Worm (Caenorhabditis elegans): ENCODE data around the gene F21A3.2.
A peak's percentile ranks its signal among the peaks of the same experiment; 100 is the strongest.

The F21A3.2 gene

DNA sequence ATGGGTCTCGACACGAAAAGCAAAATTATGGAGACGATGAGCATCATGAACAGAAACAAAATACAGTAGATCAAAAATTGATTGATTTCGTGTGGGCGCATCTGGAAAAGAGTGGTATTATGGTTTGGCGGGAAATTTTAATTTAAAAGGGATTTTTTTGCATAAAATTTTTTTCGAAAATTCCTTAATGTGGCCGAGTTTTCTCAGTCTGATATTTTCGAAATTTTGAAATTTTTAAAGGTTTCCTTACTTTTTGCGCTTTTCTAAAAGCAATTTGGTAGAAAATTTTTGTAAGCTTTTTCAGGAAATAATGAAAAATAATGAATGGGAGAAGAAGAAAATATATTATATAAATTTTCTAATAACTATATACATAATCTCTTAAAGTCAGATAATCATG is at the start of gene F21A3.2:
Gene F21A3.2, minus strand, starts transcription at position 101 of the 400 bp plus-strand sequence.
- no peak for TF ChIP-seq lin-39 (tag; optimal IDR thresholded peaks at IDR 0.05)
- TF ChIP-seq unc-62 (GFP tag; optimal IDR thresholded peaks at IDR 0.05 in 1 of 2): peak in 1 of 2 experiments; percentile 26
- TF ChIP-seq unc-62 (tag; optimal IDR thresholded peaks at IDR 0.05): no peak

DNA sequence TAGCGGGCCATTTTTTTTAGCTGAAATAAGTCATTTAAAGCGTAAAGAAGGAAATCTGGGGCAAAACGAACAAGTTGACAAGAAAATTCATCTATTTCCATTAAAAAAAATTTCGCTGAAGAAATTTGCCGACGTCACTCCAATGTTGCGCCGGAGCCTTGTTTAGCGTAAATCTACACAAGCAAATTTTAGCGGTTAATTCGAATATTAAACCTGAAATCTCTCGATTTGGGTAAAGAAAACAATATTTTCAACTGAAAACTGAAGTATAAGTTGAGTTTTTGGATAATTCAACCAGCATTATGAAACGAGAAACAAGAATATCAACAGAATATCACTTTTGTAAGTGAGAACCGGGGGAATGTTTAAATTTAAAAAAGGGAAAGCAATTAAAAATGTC is 44.6 kb upstream of the F21A3.2 start, which contains the start of gene F28F8.9:
Gene F28F8.9, minus strand, starts transcription at position 288 of the 400 bp plus-strand sequence.
- TF ChIP-seq nhr-10 (tag; optimal IDR thresholded peaks at IDR 0.05) (no peak), nhr-25 (tag; optimal IDR thresholded peaks at IDR 0.05; ENCODE audit: borderline replicate concordance, insufficient read depth) (no peak), mes-2 (tag; optimal IDR thresholded peaks at IDR 0.05; ENCODE audit: poor library complexity, severe bottlenecking) (peak; percentile 70), mxl-2 (GFP tag; conservative IDR thresholded peaks at IDR 0.05) (no peak), ceh-28 (tag; optimal IDR thresholded peaks at IDR 0.05) (no peak), Y5F2A.4 (GFP tag; optimal IDR thresholded peaks at IDR 0.05) (no peak), unc-62 (GFP tag; optimal IDR thresholded peaks at IDR 0.05 in 1 of 2) (peak in 1 of 2 experiments; percentile 77), unc-62 (tag; optimal IDR thresholded peaks at IDR 0.05) (no peak), saeg-2 (GFP tag; IDR thresholded peaks at IDR 0.05) (no peak), ama-1 (optimal IDR thresholded peaks at IDR 0.05) (no peak), ceh-82 (tag; optimal IDR thresholded peaks at IDR 0.05) (no peak), arid-1 (GFP tag; conservative IDR thresholded peaks at IDR 0.05) (no peak), ztf-7 (tag; optimal IDR thresholded peaks at IDR 0.05) (no peak), hif-1 (tag; optimal IDR thresholded peaks at IDR 0.05) (no peak), duxl-1 (tag; optimal IDR thresholded peaks at IDR 0.05; ENCODE audit: poor library complexity) (no peak), zfp-2 (tag; optimal IDR thresholded peaks at IDR 0.05) (no peak), T20F7.1 (GFP tag; optimal IDR thresholded peaks at IDR 0.05) (peak; percentile 95), zag-1 (tag; optimal IDR thresholded peaks at IDR 0.05) (no peak), spr-3 (GFP tag; optimal IDR thresholded peaks at IDR 0.05) (no peak), hlh-30 (tag; optimal IDR thresholded peaks at IDR 0.05; ENCODE audit: insufficient read depth) (peak; percentile 30), ceh-32 (tag; optimal IDR thresholded peaks at IDR 0.05; ENCODE audit: poor library complexity) (no peak), dpl-1 (GFP tag; optimal IDR thresholded peaks at IDR 0.05) (peak; percentile 89), ztf-11 (tag; optimal IDR thresholded peaks at IDR 0.05) (no peak), lim-7 (GFP tag; IDR thresholded peaks at IDR 0.05) (no peak), zfp-3 (GFP tag; conservative IDR thresholded peaks at IDR 0.05) (no peak), snpc-4 (tag; optimal IDR thresholded peaks at IDR 0.05) (no peak), Y75B8A.6 (GFP tag; IDR thresholded peaks at IDR 0.05) (no peak), madf-9 (GFP tag; conservative IDR thresholded peaks at IDR 0.05) (no peak), spr-1 (tag; optimal IDR thresholded peaks at IDR 0.05) (no peak), nhr-6 (tag; optimal IDR thresholded peaks at IDR 0.05) (peak; percentile 21), lin-38 (GFP tag; IDR thresholded peaks at IDR 0.05) (peak; percentile 11; the same call in 1 of the 2 replicates), attf-4 (tag; optimal IDR thresholded peaks at IDR 0.05) (no peak), snpc-1.2 (GFP tag; IDR thresholded peaks at IDR 0.05) (no peak), egl-43 (GFP tag; IDR thresholded peaks at IDR 0.05) (no peak), daf-16 (GFP tag; optimal IDR thresholded peaks at IDR 0.05) (no peak), daf-16 (tag; optimal IDR thresholded peaks at IDR 0.05) (no peak), nhr-76 (tag; optimal IDR thresholded peaks at IDR 0.05) (no peak), lsy-2 (tag; optimal IDR thresholded peaks at IDR 0.05) (peak in 1 of 2 experiments; percentile 76), cey-2 (tag; optimal IDR thresholded peaks at IDR 0.05; ENCODE audit: borderline replicate concordance, insufficient read depth) (no peak), R02D3.7 (tag; optimal IDR thresholded peaks at IDR 0.05) (peak; percentile 54), F44E2.7 (GFP tag; IDR thresholded peaks at IDR 0.05) (no peak), daf-12 (tag; optimal IDR thresholded peaks at IDR 0.05) (no peak), F37D6.2 (tag; optimal IDR thresholded peaks at IDR 0.05) (no peak), dmd-8 (GFP tag; IDR thresholded peaks at IDR 0.05) (no peak), Y48G9A.11 (GFP tag; IDR thresholded peaks at IDR 0.05) (no peak)
